Comparison of ENCODE assay signal across 1 worm cellular context in the genomic region with DNA sequence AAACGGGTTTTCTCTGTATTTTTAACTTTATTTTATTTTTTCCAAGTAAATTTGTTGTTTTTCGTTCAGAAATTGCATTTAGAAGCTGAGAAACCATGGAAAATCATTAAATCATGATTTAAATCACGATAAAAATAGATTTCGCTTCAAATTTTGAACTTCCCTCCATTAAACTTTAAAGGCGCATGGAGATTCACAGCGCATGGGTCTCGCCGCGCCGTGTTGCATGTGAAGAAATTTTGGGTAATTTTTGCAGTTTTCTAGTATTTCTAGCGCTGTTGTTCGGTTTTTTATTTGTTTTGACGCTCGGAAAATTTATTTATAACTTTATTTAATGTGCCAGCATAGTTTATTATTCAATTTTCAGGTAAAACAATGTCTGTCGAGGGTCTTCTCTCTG.
TF ChIP-seq lines count a peak whose summit lies in the region.

A gene (plus strand): TSS at position 358 of the 400 bp plus-strand sequence.

TF ChIP-seq in whole organism, L1 larva, 84 proteins besides CTCF, POLR2A, EP300 and RAD21 (continued from another document):
- peak in 2 of 3 experiments; percentile 47 to 62 for TF ChIP-seq ceh-82 (tag; optimal IDR thresholded peaks at IDR 0.05; lab: Kevin White, UChicago)
- no peak for TF ChIP-seq nhr-84 (tag; optimal IDR thresholded peaks at IDR 0.05; lab: Kevin White, UChicago)
- TF ChIP-seq tlp-1 (tag; optimal IDR thresholded peaks at IDR 0.05; lab: Kevin White, UChicago): no peak
- TF ChIP-seq lir-3 (tag; optimal IDR thresholded peaks at IDR 0.05; lab: Kevin White, UChicago; ENCODE audit: poor library complexity): no peak
- TF ChIP-seq lin-35 (GFP tag; optimal IDR thresholded peaks at IDR 0.05; lab: Kevin White, UChicago): peak; percentile 94 to 96
- peak; percentile 21 for TF ChIP-seq nhr-77 (tag; optimal IDR thresholded peaks at IDR 0.05; lab: Kevin White, UChicago)
- TF ChIP-seq dpl-1 (GFP tag; optimal IDR thresholded peaks at IDR 0.05; lab: Kevin White, UChicago): peak; percentile 93 to 95 (median 93)
- no peak for TF ChIP-seq rnt-1 (tag; optimal IDR thresholded peaks at IDR 0.05; lab: Kevin White, UChicago)
- TF ChIP-seq elt-3 (tag; optimal IDR thresholded peaks at IDR 0.05; lab: Kevin White, UChicago): peak in 1 of 6 experiments; percentile 75
- no peak for TF ChIP-seq zip-4 (GFP tag; optimal IDR thresholded peaks at IDR 0.05; lab: Kevin White, UChicago)
- TF ChIP-seq hlh-4 (tag; optimal IDR thresholded peaks at IDR 0.05; lab: Kevin White, UChicago): no peak
- no peak for TF ChIP-seq unc-62 (GFP tag; optimal IDR thresholded peaks at IDR 0.05; lab: Kevin White, UChicago)
- TF ChIP-seq mep-1 (tag; optimal IDR thresholded peaks at IDR 0.05; lab: Kevin White, UChicago): peak; percentile 84
- no peak for TF ChIP-seq Y116A8C.19 (tag; optimal IDR thresholded peaks at IDR 0.05; lab: Kevin White, UChicago; ENCODE audit: borderline replicate concordance)
- peak; percentile 24 for TF ChIP-seq fkh-8 (tag; optimal IDR thresholded peaks at IDR 0.05; lab: Kevin White, UChicago)
- TF ChIP-seq grh-1 (GFP tag; IDR thresholded peaks at IDR 0.05; lab: Robert Waterston, UW): no peak
- TF ChIP-seq efl-1 (optimal IDR thresholded peaks at IDR 0.05; lab: Kevin White, UChicago): peak; percentile 93 to 97
- peak; percentile 95 to 99 for TF ChIP-seq efl-1 (GFP tag; optimal IDR thresholded peaks at IDR 0.05 in 1 of 2; lab: Kevin White, UChicago)
- peak; percentile 29 for TF ChIP-seq nhr-237 (tag; optimal IDR thresholded peaks at IDR 0.05; lab: Kevin White, UChicago)
- peak; percentile 66 for TF ChIP-seq nhr-20 (tag; optimal IDR thresholded peaks at IDR 0.05; lab: Kevin White, UChicago)
- no peak for TF ChIP-seq ets-5 (GFP tag; IDR thresholded peaks at IDR 0.05; lab: Robert Waterston, UW)
- TF ChIP-seq lin-39 (tag; optimal IDR thresholded peaks at IDR 0.05; lab: Kevin White, UChicago): no peak
- TF ChIP-seq snpc-4 (tag; optimal IDR thresholded peaks at IDR 0.05; lab: Kevin White, UChicago): no peak
- peak; percentile 20 for TF ChIP-seq jun-1 (tag; optimal IDR thresholded peaks at IDR 0.05; lab: Kevin White, UChicago)
- peak; percentile 8 for TF ChIP-seq unc-86 (tag; optimal IDR thresholded peaks at IDR 0.05; lab: Kevin White, UChicago)
- peak; percentile 73 for TF ChIP-seq unc-130 (tag; optimal IDR thresholded peaks at IDR 0.05; lab: Kevin White, UChicago)
- peak; percentile 73 for TF ChIP-seq nhr-71 (tag; optimal IDR thresholded peaks at IDR 0.05; lab: Kevin White, UChicago)
- no peak for TF ChIP-seq nhr-12 (tag; optimal IDR thresholded peaks at IDR 0.05; lab: Kevin White, UChicago)
- TF ChIP-seq ceh-88 (GFP tag; IDR thresholded peaks at IDR 0.05; lab: Robert Waterston, UW): no peak
- TF ChIP-seq nhr-19 (GFP tag; conservative IDR thresholded peaks at IDR 0.05; lab: Robert Waterston, UW): peak; percentile 54
- TF ChIP-seq unc-98 (GFP tag; IDR thresholded peaks at IDR 0.05; lab: Robert Waterston, UW): no peak
- no peak for TF ChIP-seq mab-9 (GFP tag; IDR thresholded peaks at IDR 0.05; lab: Robert Waterston, UW)
- no peak for TF ChIP-seq mef-2 (tag; optimal IDR thresholded peaks at IDR 0.05; lab: Kevin White, UChicago)
- no peak for TF ChIP-seq ceh-90 (tag; optimal IDR thresholded peaks at IDR 0.05; lab: Kevin White, UChicago)
- no peak for TF ChIP-seq pax-3 (tag; optimal IDR thresholded peaks at IDR 0.05; lab: Kevin White, UChicago)
- TF ChIP-seq pag-3 (tag; optimal IDR thresholded peaks at IDR 0.05; lab: Kevin White, UChicago; ENCODE audit: borderline replicate concordance, insufficient read depth): no peak
- TF ChIP-seq irx-1 (tag; optimal IDR thresholded peaks at IDR 0.05; lab: Kevin White, UChicago): no peak
- peak; percentile 65 for TF ChIP-seq nhr-47 (tag; optimal IDR thresholded peaks at IDR 0.05; lab: Kevin White, UChicago)
- no peak for TF ChIP-seq nhr-76 (tag; optimal IDR thresholded peaks at IDR 0.05; lab: Kevin White, UChicago)
- TF ChIP-seq sox-4 (tag; optimal IDR thresholded peaks at IDR 0.05; lab: Kevin White, UChicago): no peak
- TF ChIP-seq nhr-90 (tag; optimal IDR thresholded peaks at IDR 0.05; lab: Kevin White, UChicago; ENCODE audit: poor library complexity): peak; percentile 14
- TF ChIP-seq unc-30 (tag; optimal IDR thresholded peaks at IDR 0.05; lab: Kevin White, UChicago): no peak
- TF ChIP-seq C34B4.2 (tag; optimal IDR thresholded peaks at IDR 0.05; lab: Kevin White, UChicago): no peak
- peak; percentile 47 for TF ChIP-seq lin-13 (GFP tag; optimal IDR thresholded peaks at IDR 0.05; lab: Kevin White, UChicago)
- no peak for TF ChIP-seq ceh-63 (GFP tag; optimal IDR thresholded peaks at IDR 0.05; lab: Kevin White, UChicago)
- peak; percentile 61 for TF ChIP-seq F16B12.6 (tag; optimal IDR thresholded peaks at IDR 0.05; lab: Kevin White, UChicago)
- TF ChIP-seq xbp-1 (tag; optimal IDR thresholded peaks at IDR 0.05; lab: Kevin White, UChicago): peak; percentile 72
- no peak for TF ChIP-seq aha-1 (tag; optimal IDR thresholded peaks at IDR 0.05; lab: Kevin White, UChicago)
TF ChIP-seq in whole organism, L1 larva: peak in this region for 33.
